Worm (Caenorhabditis elegans): ENCODE results near the gene acsd-1.

ce11 chrIII:1179006-1179405, 62.7 kb downstream of the acsd-1 start:
- TF ChIP-seq R02D3.7 (tag; optimal IDR thresholded peaks at IDR 0.05) (no peak), nhr-25 (tag; optimal IDR thresholded peaks at IDR 0.05) (no peak), unc-39 (tag; optimal IDR thresholded peaks at IDR 0.05) (no peak), nhr-12 (tag; optimal IDR thresholded peaks at IDR 0.05) (no peak), ztf-11 (tag; optimal IDR thresholded peaks at IDR 0.05) (no peak), nhr-21 (tag; optimal IDR thresholded peaks at IDR 0.05) (no peak), dmd-4 (tag; optimal IDR thresholded peaks at IDR 0.05) (no peak), crh-2 (tag; optimal IDR thresholded peaks at IDR 0.05) (no peak), lsy-2 (tag; optimal IDR thresholded peaks at IDR 0.05) (no peak), snpc-4 (tag; optimal IDR thresholded peaks at IDR 0.05) (no peak), egl-27 (tag; optimal IDR thresholded peaks at IDR 0.05) (no peak), sma-3 (GFP tag; optimal IDR thresholded peaks at IDR 0.05) (no peak)
